Worm (Caenorhabditis elegans): ENCODE measurements around the gene mex-1.

ce11 chrII:12006575-12007098 is 38.2 kb downstream of the mex-1 start, which contains the start of gene mcm-2:
- TF ChIP-seq unc-39 (tag; optimal IDR thresholded peaks at IDR 0.05) (no peak), fkh-10 (GFP tag; optimal IDR thresholded peaks at IDR 0.05) (no peak), elt-1 (tag; optimal IDR thresholded peaks at IDR 0.05) (peak; percentile 31), ama-1 (optimal IDR thresholded peaks at IDR 0.05) (no peak), pqm-1 (tag; optimal IDR thresholded peaks at IDR 0.05) (no peak), unc-62 (GFP tag; optimal IDR thresholded peaks at IDR 0.05) (no peak)

All from whole organism, L3 larva.